Worm (Caenorhabditis elegans) whole organism, mixed stage, embryonic: ENCODE measurements around the gene Y43B11AR.1.
A peak's percentile ranks its signal among the peaks of the same experiment; 100 is the strongest.

Source experiments
- M03D4.4 ChIP-seq: sonication (generic microtip); optimal IDR thresholded peaks from 2 replicates; lab custom pipeline; 2017; ENCODE audit warnings: mild to moderate bottlenecking, missing genetic modification characterization, missing compliant biosample characterization
- bed-3 ChIP-seq: fragments of 200-800 bp; sonication (Bioruptor generic); optimal IDR thresholded peaks from 3 replicates; lab custom pipeline; 2018; ENCODE audit warnings: mild to moderate bottlenecking, missing genetic modification characterization, moderate library complexity, missing compliant biosample characterization
- blmp-1 ChIP-seq: fragments of 150-350 bp; optimal IDR thresholded peaks from 2 replicates; lab custom pipeline; 2014; ENCODE audit warnings: missing biosample characterization, missing genetic modification characterization
- ceh-39 ChIP-seq: fragments of 150-350 bp; optimal IDR thresholded peaks from 2 replicates; lab custom pipeline; 2014; ENCODE audit warnings: missing biosample characterization, missing genetic modification characterization
- ceh-43 ChIP-seq: fragments of 200-800 bp; sonication (Bioruptor generic); optimal IDR thresholded peaks from 2 replicates; lab custom pipeline; 2018; ENCODE audit warnings: mild to moderate bottlenecking, missing genetic modification characterization, moderate library complexity, missing compliant biosample characterization
- ceh-83 ChIP-seq: fragments of 200-800 bp; sonication (Bioruptor generic); optimal IDR thresholded peaks from 2 replicates; lab custom pipeline; 2018; ENCODE audit warnings: mild to moderate bottlenecking, missing genetic modification characterization, missing compliant biosample characterization
- ces-1 ChIP-seq: fragments of 150-350 bp; optimal IDR thresholded peaks from 2 replicates; lab custom pipeline; 2014; ENCODE audit warnings: missing biosample characterization, missing genetic modification reagents, missing genetic modification characterization
- cnd-1 ChIP-seq: fragments of 200-800 bp; sonication (Bioruptor generic); optimal IDR thresholded peaks from 2 replicates; lab custom pipeline; 2018; ENCODE audit warnings: mild to moderate bottlenecking, missing genetic modification characterization, missing compliant biosample characterization
- elt-1 ChIP-seq: sonication (generic microtip); optimal IDR thresholded peaks from 2 replicates; lab custom pipeline; 2017; ENCODE audit warnings: missing genetic modification characterization, mild to moderate bottlenecking, missing compliant biosample characterization, antibody characterized with exemption, moderate library complexity, borderline replicate concordance; ENCODE audit not compliant: insufficient read depth
- elt-3 ChIP-seq: fragments of 150-350 bp; optimal IDR thresholded peaks from 2 replicates; lab custom pipeline; 2014; ENCODE audit warnings: missing biosample characterization, missing genetic modification characterization
- ham-2 ChIP-seq: fragments of 200-800 bp; sonication (Bioruptor generic); optimal IDR thresholded peaks from 2 replicates; lab custom pipeline; 2018; ENCODE audit warnings: mild to moderate bottlenecking, missing genetic modification characterization, missing compliant biosample characterization
- hlh-1 ChIP-seq: fragments of 150-350 bp; optimal IDR thresholded peaks from 2 replicates; lab custom pipeline; 2014; ENCODE audit warnings: missing biosample characterization, missing genetic modification reagents, missing genetic modification characterization
- lin-13 ChIP-seq: fragments of 150-350 bp; optimal IDR thresholded peaks from 2 replicates; lab custom pipeline; 2014; ENCODE audit warnings: missing biosample characterization, missing genetic modification characterization
- lsy-2 ChIP-seq: fragments of 150-350 bp; optimal IDR thresholded peaks from 2 replicates; lab custom pipeline; 2014; ENCODE audit warnings: missing biosample characterization, missing genetic modification characterization
- mab-5 ChIP-seq: fragments of 150-350 bp; optimal IDR thresholded peaks from 2 replicates; lab custom pipeline; 2014; ENCODE audit warnings: missing biosample characterization, missing genetic modification characterization
- mep-1 ChIP-seq: fragments of 150-350 bp; optimal IDR thresholded peaks from 2 replicates; lab custom pipeline; 2017; ENCODE audit warnings: missing biosample characterization, missing genetic modification reagents, missing genetic modification characterization, inconsistent platforms
- mls-2 ChIP-seq: sonication (generic microtip); optimal IDR thresholded peaks from 2 replicates; lab custom pipeline; 2016; ENCODE audit warnings: mild to moderate bottlenecking, missing genetic modification characterization, moderate library complexity, missing compliant biosample characterization
- nhr-2 ChIP-seq: fragments of 150-350 bp; optimal IDR thresholded peaks from 2 replicates; lab custom pipeline; 2014; ENCODE audit warnings: missing biosample characterization, missing genetic modification characterization
- nhr-237 ChIP-seq: fragments of 150-350 bp; optimal IDR thresholded peaks from 2 replicates; lab custom pipeline; 2014; ENCODE audit warnings: missing biosample characterization, missing genetic modification characterization
- nhr-76 ChIP-seq: sonication (generic microtip); optimal IDR thresholded peaks from 2 replicates; lab custom pipeline; 2017; ENCODE audit warnings: missing biosample characterization, missing genetic modification characterization
- pha-4 ChIP-seq: fragments of 150-350 bp; optimal IDR thresholded peaks from 2 replicates; lab custom pipeline; 2018; ENCODE audit warnings: missing biosample characterization, missing genetic modification reagents, missing genetic modification characterization
- sem-2 ChIP-seq: fragments of 200-800 bp; sonication (Bioruptor generic); optimal IDR thresholded peaks from 2 replicates; lab custom pipeline; 2018; ENCODE audit warnings: mild to moderate bottlenecking, missing genetic modification characterization, missing compliant biosample characterization
- snpc-4 ChIP-seq: fragments of 150-350 bp; optimal IDR thresholded peaks from 2 replicates; lab custom pipeline; 2014; ENCODE audit warnings: missing biosample characterization, missing genetic modification characterization
- sptf-1 ChIP-seq: sonication (generic microtip); optimal IDR thresholded peaks from 2 replicates; lab custom pipeline; 2017; ENCODE audit warnings: mild to moderate bottlenecking, missing genetic modification characterization, moderate library complexity, missing compliant biosample characterization
- tbx-8 ChIP-seq: fragments of 200-800 bp; sonication (Bioruptor generic); optimal IDR thresholded peaks from 2 replicates; lab custom pipeline; 2018; ENCODE audit warnings: mild to moderate bottlenecking, missing genetic modification characterization, moderate library complexity, missing compliant biosample characterization
- unc-120 ChIP-seq: sonication (generic microtip); optimal IDR thresholded peaks from 2 replicates; lab custom pipeline; 2017; ENCODE audit warnings: missing genetic modification characterization, missing compliant biosample characterization; ENCODE audit not compliant: poor library complexity, severe bottlenecking
- unc-39 ChIP-seq: fragments of 150-350 bp; optimal IDR thresholded peaks from 2 replicates; lab custom pipeline; 2014; ENCODE audit warnings: missing biosample characterization, missing genetic modification characterization
- unc-62 ChIP-seq: fragments of 150-350 bp; optimal IDR thresholded peaks from 2 replicates; lab custom pipeline; 2014; ENCODE audit warnings: missing biosample characterization, missing genetic modification reagents, missing genetic modification characterization
- zip-8 ChIP-seq: fragments of 150-350 bp; optimal IDR thresholded peaks from 2 replicates; lab custom pipeline; 2014; ENCODE audit warnings: missing biosample characterization, missing genetic modification characterization
- ztf-11 ChIP-seq: fragments of 150-350 bp; optimal IDR thresholded peaks from 2 replicates; lab custom pipeline; 2014; ENCODE audit warnings: missing biosample characterization, missing genetic modification characterization

Gene Y43B11AR.1

DNA sequence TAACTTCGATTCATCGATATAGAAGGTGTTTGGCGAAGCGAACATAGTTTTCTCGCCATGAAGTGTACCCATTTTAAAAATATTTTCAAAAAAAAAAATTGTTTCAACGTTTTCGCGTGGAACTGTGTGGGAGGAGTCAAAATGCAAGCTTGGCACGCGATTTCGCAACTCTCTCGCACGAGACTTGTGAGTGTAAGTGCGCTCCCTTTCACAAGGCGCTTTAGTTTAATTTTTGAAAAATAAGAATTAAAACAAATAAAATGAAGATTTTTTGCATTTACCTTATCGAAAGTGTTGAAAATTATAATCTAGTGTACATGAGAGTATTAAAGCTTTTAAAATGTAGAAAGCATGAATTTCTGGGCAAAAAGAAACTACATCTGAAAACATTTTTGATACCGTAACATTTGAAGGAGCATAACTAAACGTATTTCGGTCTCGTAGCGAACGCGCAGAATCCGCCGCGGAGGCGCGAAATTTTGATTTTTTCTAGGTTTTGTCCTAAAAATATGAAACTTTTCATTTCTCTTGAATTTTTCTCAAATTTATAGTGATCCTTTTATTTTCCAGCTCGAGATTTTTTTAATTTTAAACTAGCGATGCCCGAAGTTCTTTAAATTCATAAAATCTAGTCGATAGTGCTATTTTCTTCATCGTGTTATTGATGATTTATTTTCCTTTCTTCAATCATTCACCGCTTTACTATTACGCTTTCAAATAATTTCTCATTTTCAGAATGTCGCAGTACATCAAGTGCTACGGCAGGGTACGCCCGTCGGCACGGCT, 41.6 kb upstream of the Y43B11AR.1 start, which contains the start of the genes cogc-2 and klp-18 (continued):
- TF ChIP-seq lin-13 (tag; lab: Kevin White, UChicago), result peak; percentile 49
- peak; percentile 67 for TF ChIP-seq ces-1 (GFP tag; lab: Kevin White, UChicago)
- TF ChIP-seq mab-5 (tag; lab: Kevin White, UChicago), result peak; percentile 60
- TF ChIP-seq ceh-39, result peak; percentile 24
- peak; percentile 24 for TF ChIP-seq unc-39
- peak; percentile 7 for TF ChIP-seq ham-2 (GFP tag; lab: Kevin White, UChicago)

DNA sequence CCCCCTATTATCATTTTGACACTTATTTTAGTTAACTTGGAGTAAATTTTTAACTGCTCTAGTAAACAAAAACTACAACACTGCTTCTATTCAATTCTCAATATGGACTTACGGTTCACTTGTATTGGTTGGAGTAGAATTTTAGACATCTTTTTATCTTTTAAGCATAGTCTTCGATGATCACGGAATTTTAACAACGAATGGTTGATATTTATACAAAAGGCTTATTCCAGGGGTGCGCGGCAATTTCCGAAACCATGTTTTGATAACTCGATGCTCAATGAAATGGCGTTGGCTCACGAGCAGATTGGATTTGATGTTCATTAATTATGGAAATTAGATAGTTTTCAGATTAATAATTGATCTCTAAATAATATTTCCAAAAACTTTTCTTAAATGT, 37.9 kb upstream of the Y43B11AR.1 start:
- TF ChIP-seq sem-2 (GFP tag; lab: Kevin White, UChicago), result no peak
- no peak for TF ChIP-seq nhr-237 (tag; lab: Kevin White, UChicago)
- TF ChIP-seq nhr-76 (tag; lab: Kevin White, UChicago), result no peak
- TF ChIP-seq sptf-1 (tag; lab: Kevin White, UChicago), result no peak
- no peak for TF ChIP-seq lsy-2 (tag; lab: Kevin White, UChicago)
- TF ChIP-seq ceh-39, result no peak

DNA sequence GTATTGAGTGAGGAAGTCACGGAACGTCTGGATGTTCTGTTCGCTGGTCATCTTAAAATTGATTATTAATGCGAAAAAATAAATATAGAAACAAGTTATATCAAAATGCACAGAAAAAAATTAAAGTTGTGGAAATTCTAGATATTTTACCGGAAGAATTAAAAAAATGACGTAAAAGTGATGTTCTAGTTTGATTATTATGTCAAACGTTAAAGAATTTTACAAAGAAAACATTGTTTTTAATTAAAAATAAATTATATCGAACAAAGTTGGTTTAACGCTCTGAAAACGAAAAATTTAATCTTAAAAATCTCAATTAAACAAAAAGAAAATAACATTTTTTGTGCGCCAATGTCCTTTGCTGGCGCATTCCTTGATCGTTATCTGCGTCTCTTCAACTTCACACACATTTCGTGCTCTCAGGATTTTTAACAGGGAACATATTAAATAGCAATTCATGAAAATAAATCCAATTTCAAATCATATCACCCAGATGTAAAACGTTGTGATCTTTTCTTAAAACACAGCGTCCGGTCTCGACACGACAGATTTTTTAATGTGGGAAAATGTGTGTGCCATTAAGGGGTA, 36.7 kb upstream of the Y43B11AR.1 start, which contains the start of gene tin-9.1:
Gene tin-9.1 (minus strand): TSS at position 51 of the 588 bp plus-strand sequence.
- no peak for TF ChIP-seq unc-39
- TF ChIP-seq lin-13 (tag; lab: Kevin White, UChicago), result peak; percentile 19
- TF ChIP-seq lsy-2 (tag; lab: Kevin White, UChicago), result peak; percentile 69
- TF ChIP-seq mep-1 (tag; lab: Kevin White, UChicago), result peak; percentile 45
- TF ChIP-seq ces-1 (GFP tag; lab: Kevin White, UChicago), result peak; percentile 62
- TF ChIP-seq pha-4 (tag; lab: Kevin White, UChicago), result peak; percentile 26
- no peak for TF ChIP-seq bed-3 (GFP tag; lab: Kevin White, UChicago)

DNA sequence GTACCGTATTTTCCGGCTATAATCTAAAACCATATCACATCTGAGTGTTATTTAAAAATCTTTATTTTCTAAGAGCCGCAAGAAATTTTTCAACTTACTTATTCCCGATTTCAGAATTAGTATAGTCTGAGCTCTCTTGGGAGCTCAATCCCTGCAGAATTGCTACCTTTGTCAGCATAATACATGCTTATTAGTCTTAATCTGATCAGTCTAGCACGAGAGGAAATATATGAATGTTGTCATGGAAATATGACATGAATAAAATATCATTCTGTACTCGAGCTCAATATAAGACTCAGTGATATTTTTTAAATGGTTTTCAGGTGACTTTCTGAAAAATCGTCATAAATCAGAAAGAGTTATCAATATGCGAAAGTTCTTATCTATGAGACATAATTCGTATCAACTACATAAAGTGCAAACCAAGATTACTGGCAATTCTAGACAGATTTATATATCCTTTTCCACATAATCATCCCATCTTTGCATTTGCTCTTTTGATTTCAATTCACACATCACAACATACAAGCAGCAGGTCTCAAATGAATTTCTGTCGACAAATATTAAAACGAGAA, 35.9 kb upstream of the Y43B11AR.1 start:
- TF ChIP-seq unc-120 (tag; lab: Kevin White, UChicago) (no peak), zip-8 (tag; lab: Kevin White, UChicago) (no peak), elt-3 (tag; lab: Kevin White, UChicago) (no peak), snpc-4 (tag; lab: Kevin White, UChicago) (no peak), ceh-43 (no peak), nhr-76 (tag; lab: Kevin White, UChicago) (no peak), ceh-83 (GFP tag; lab: Kevin White, UChicago) (no peak), tbx-8 (GFP tag; lab: Kevin White, UChicago) (no peak)

DNA sequence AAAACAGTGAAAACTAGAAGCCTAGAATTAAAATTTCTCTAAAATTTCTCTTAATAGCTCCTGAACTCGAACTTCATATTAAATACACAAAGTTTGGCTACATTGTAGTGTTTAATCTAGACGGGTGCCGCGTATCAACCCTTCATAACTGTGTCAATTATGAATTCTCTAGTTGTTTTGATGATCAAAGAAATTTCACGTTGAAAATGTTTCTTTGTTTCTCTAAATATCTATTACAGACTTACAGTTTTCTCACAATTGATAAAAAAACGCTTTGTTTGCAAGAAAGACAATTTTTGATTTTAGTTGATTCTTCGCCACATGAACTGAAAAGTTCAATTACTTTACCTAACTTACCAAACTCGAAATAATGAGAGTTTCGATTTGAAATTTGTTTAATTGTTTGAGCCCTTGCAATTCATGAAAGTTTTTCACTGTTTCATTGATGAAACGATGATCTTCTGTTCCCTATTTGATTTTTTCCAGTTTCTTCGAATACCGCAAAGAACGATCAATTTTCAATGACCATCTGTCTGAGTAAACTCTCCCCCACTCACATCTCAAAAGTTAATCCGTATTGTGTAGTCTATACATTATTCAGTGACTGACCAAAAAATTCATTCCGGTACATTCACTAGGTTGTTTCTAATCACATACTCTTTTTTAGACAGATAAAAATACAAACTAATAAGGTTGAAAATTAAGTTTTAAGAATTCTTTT, 34.5 kb upstream of the Y43B11AR.1 start:
- no peak for TF ChIP-seq nhr-237 (tag; lab: Kevin White, UChicago)
- no peak for TF ChIP-seq nhr-2
- TF ChIP-seq cnd-1 (tag; lab: Kevin White, UChicago), result no peak

DNA sequence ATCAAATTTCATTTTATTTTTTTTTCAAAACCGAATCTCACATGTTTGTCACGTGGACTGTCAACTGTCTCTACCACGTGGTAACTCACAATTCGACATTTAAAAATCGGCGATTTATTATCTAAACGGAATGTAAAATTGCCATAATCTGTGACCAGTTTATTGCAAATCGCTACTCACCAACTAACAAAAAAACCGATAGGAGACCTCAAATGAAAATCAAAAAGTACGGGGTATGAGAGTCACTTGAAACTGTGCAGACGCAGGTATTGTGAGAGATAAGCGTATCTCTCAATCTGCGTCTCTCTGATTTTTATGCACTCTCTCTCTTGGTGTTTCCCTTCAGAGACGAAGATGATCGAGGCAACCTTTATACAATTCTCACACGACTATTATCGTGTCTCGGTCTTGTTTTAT, 33.5 kb upstream of the Y43B11AR.1 start:
- TF ChIP-seq nhr-76 (tag; lab: Kevin White, UChicago) (no peak), mls-2 (tag; lab: Kevin White, UChicago) (no peak), unc-120 (tag; lab: Kevin White, UChicago) (peak; percentile 1), elt-3 (tag; lab: Kevin White, UChicago) (peak; percentile 69), lin-13 (tag; lab: Kevin White, UChicago) (no peak), ceh-83 (GFP tag; lab: Kevin White, UChicago) (no peak), M03D4.4 (tag; lab: Kevin White, UChicago) (no peak), nhr-2 (no peak), zip-8 (tag; lab: Kevin White, UChicago) (no peak), unc-62 (GFP tag; lab: Kevin White, UChicago) (peak; percentile 16), hlh-1 (no peak), mab-5 (tag; lab: Kevin White, UChicago) (no peak), unc-39 (no peak), blmp-1 (no peak), ceh-43 (no peak), ztf-11 (tag; lab: Kevin White, UChicago) (no peak), elt-1 (no peak)
